Worm (Caenorhabditis elegans): ENCODE data around the gene fbxa-108.

DNA sequence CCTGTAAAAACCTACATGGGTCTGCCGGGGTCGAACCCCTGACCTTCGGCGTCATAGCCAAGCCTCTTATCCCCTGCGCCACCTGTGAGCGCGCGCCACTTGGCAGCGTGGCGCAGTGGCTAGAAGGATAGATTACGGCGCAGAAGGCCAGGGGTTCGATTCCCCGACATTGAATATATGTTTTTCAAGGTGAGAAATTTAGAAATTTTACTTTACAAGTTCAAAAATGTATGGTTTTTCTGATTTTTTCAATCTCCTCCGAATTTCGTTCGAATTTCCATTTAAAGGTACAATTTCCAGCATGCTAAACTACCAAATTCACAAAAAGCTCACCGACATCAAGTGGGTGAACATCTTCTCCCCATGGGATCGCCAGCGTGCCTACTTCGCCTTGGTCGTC lies 818 bp upstream of the fbxa-108 start, which contains the start of gene dgat-2:
- no peak for TF ChIP-seq pqm-1 (tag; optimal IDR thresholded peaks at IDR 0.05)
- TF ChIP-seq unc-86 (tag; optimal IDR thresholded peaks at IDR 0.05): no peak
- no peak for TF ChIP-seq che-1 (tag; optimal IDR thresholded peaks at IDR 0.05)
- TF ChIP-seq ama-1 (optimal IDR thresholded peaks at IDR 0.05): no peak
- no peak for TF ChIP-seq F13H6.1 (tag; optimal IDR thresholded peaks at IDR 0.05)
- TF ChIP-seq fkh-6 (tag; optimal IDR thresholded peaks at IDR 0.05): no peak
- TF ChIP-seq ceh-22 (tag; optimal IDR thresholded peaks at IDR 0.05): no peak
- no peak for TF ChIP-seq ahr-1 (tag; optimal IDR thresholded peaks at IDR 0.05)
- TF ChIP-seq ttx-3 (tag; optimal IDR thresholded peaks at IDR 0.05): no peak
- no peak for TF ChIP-seq tbx-2 (tag; optimal IDR thresholded peaks at IDR 0.05)
- TF ChIP-seq syd-9 (tag; optimal IDR thresholded peaks at IDR 0.05): no peak
- no peak for TF ChIP-seq hlh-15 (tag; optimal IDR thresholded peaks at IDR 0.05)
- TF ChIP-seq unc-55 (GFP tag; optimal IDR thresholded peaks at IDR 0.05): no peak

All from whole organism, late embryonic.